Worm (Caenorhabditis elegans): Measurements from ENCODE around the gene ugt-54.

ugt-54 gene

DNA sequence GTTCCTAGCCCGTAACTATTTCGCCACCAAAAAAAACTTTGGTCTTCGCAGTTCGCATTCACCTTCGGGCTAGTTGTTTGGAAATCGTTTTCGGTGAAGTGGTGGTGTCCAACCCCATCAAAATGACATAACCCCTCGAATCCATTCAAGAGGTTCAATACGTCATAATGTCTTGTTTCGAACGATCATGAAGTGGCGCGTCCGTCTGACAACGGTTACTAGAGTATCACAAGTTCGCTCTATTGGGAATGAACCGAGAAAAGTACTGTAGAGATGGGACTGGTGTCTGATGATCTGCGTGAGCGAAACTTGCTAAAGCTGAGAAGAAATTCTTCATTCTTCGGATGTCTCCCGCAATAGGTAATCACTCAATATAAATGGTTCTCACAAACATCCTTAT, 33.8 kb upstream of the ugt-54 start, which contains the start of gene ZC168.2:
Gene ZC168.2, plus strand, starts transcription at position 301 of the 400 bp plus-strand sequence.
- TF ChIP-seq nhr-12 (tag; optimal IDR thresholded peaks at IDR 0.05) = no peak
- TF ChIP-seq ceh-82 (tag; optimal IDR thresholded peaks at IDR 0.05) = no peak
- no peak for TF ChIP-seq unc-55 (GFP tag; optimal IDR thresholded peaks at IDR 0.05)
- no peak for TF ChIP-seq ceh-16 (tag; optimal IDR thresholded peaks at IDR 0.05)
- no peak for TF ChIP-seq fos-1 (tag; optimal IDR thresholded peaks at IDR 0.05)
- TF ChIP-seq dmd-4 (tag; optimal IDR thresholded peaks at IDR 0.05) = no peak
- no peak for TF ChIP-seq sma-9 (GFP tag; optimal IDR thresholded peaks at IDR 0.05)
- TF ChIP-seq sma-9 (tag; optimal IDR thresholded peaks at IDR 0.05) = no peak
- TF ChIP-seq aly-2 (tag; optimal IDR thresholded peaks at IDR 0.05) = no peak
- no peak for TF ChIP-seq crh-2 (tag; optimal IDR thresholded peaks at IDR 0.05)

DNA sequence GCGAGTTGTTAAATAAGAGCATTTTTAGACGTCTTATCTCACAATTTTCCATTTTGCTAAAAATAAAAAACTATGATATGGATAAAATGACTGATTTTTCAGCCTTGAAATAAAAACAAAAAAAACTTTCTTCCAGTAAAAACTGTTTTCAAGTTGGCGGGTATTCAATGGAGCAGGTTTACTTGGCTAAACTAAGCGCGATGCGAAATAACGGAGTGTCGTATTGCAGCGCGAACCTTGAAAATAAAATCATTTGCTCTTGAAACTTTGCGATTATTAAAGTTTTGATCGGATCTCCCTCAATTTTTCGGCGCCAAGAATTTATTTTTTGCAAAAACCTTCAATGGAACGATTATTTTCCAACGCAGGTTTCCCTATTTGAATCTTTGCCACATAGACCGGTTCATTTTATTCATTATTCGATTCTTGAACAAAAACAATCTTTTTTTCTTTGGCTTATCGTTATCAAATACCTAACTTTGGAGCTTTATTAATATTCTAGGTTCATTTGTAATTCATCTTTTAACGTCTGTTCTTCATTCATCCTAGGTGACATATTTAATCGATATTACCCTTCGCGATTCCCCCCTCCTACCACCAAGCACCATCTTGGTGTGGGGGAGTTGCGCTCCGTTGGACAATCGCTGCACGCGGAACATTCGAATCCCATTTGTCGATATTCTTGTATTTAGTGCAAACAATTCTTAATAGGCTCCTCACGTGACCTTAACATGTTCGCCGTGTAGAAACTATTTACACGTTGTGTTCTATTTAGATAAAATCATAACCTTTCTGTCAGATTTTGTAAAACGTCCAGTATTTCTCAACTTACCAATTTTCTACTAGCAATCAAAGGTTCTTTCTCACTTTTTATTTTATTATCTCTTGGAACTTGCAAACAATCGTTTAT, 26.7 kb upstream of the ugt-54 start, which contains the start of the genes orc-5 and cyb-1:
Gene orc-5, minus strand, starts transcription at position 62 of the 910 bp plus-strand sequence.
Gene cyb-1, plus strand, starts transcription at position 690 of the 910 bp plus-strand sequence.
- TF ChIP-seq gmeb-1 (tag; optimal IDR thresholded peaks at IDR 0.05) (peak; percentile 98), ztf-1 (GFP tag; conservative IDR thresholded peaks at IDR 0.05) (no peak), ztf-4 (tag; optimal IDR thresholded peaks at IDR 0.05) (peak; percentile 42), lin-11 (tag; optimal IDR thresholded peaks at IDR 0.05) (peak; percentile 59), nhr-10 (tag; optimal IDR thresholded peaks at IDR 0.05) (no peak), skn-1 (tag; optimal IDR thresholded peaks at IDR 0.05) (no peak), C34F6.9 (tag; optimal IDR thresholded peaks at IDR 0.05) (peak; percentile 77), nhr-23 (tag; optimal IDR thresholded peaks at IDR 0.05) (no peak), mab-5 (tag; optimal IDR thresholded peaks at IDR 0.05) (peak; percentile 59), nhr-21 (tag; optimal IDR thresholded peaks at IDR 0.05) (peak; percentile 33), elt-1 (tag; optimal IDR thresholded peaks at IDR 0.05) (no peak), aly-2 (tag; optimal IDR thresholded peaks at IDR 0.05) (no peak), fos-1 (tag; optimal IDR thresholded peaks at IDR 0.05) (peak; percentile 5), nhr-25 (tag; optimal IDR thresholded peaks at IDR 0.05) (peak; percentile 67), blmp-1 (tag; optimal IDR thresholded peaks at IDR 0.05; ENCODE audit: insufficient read depth) (peak; percentile 9), R02D3.7 (tag; optimal IDR thresholded peaks at IDR 0.05) (no peak), lsy-2 (tag; optimal IDR thresholded peaks at IDR 0.05) (peak in 1 of 2 experiments; percentile 89), sma-9 (GFP tag; optimal IDR thresholded peaks at IDR 0.05) (peak; percentile 78), sma-9 (tag; optimal IDR thresholded peaks at IDR 0.05) (no peak), unc-39 (tag; optimal IDR thresholded peaks at IDR 0.05) (no peak), alr-1 (tag; optimal IDR thresholded peaks at IDR 0.05) (no peak), nhr-77 (tag; optimal IDR thresholded peaks at IDR 0.05) (no peak), mbf-1 (tag; optimal IDR thresholded peaks at IDR 0.05) (no peak), nhr-129 (tag; optimal IDR thresholded peaks at IDR 0.05) (peak; percentile 81), ceh-82 (tag; optimal IDR thresholded peaks at IDR 0.05) (peak; percentile 14), crh-2 (tag; optimal IDR thresholded peaks at IDR 0.05) (peak; percentile 88), mdl-1 (tag; optimal IDR thresholded peaks at IDR 0.05) (peak in 1 of 2 experiments; percentile 19), snpc-4 (tag; optimal IDR thresholded peaks at IDR 0.05) (peak; percentile 31), nhr-6 (tag; optimal IDR thresholded peaks at IDR 0.05) (peak; percentile 72), lin-13 (GFP tag; optimal IDR thresholded peaks at IDR 0.05) (no peak), unc-55 (GFP tag; optimal IDR thresholded peaks at IDR 0.05) (peak; percentile 93), ztf-11 (tag; optimal IDR thresholded peaks at IDR 0.05) (no peak), sem-4 (tag; optimal IDR thresholded peaks at IDR 0.05) (peak; percentile 25), nhr-12 (tag; optimal IDR thresholded peaks at IDR 0.05) (no peak), F13H6.1 (tag; optimal IDR thresholded peaks at IDR 0.05) (no peak), lin-39 (tag; optimal IDR thresholded peaks at IDR 0.05) (no peak), sma-3 (GFP tag; optimal IDR thresholded peaks at IDR 0.05) (peak; percentile 42)

DNA sequence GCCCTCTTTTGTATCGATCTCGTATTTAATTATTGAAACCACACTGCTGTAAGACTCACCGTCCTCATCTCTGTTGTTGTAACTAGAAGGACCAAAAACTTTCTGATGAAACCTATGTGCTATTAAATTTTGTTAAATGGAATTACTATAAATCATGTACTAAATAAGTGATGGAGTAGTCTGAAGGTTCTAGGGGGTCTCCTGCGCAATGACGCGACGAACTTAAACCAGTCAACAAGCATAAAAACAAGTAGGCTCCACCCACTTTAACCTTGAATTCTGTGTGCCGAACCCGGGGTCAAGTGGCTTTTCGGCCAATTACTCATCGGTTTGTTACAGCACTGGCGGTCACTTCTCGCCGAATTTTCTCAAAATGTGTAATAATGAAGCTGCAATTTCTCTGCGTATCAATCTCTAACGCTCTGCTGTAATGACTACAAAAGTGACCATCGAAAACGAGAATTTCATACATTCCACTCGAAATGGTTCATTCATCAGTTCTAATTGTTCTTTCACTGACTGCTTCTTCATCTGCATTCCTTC, 24.4 kb upstream of the ugt-54 start, which contains the start of gene grl-21:
Gene grl-21, plus strand, starts transcription at position 464 of the 543 bp plus-strand sequence.
- peak; percentile 76 for TF ChIP-seq nhr-25 (tag; optimal IDR thresholded peaks at IDR 0.05)
- no peak for TF ChIP-seq elt-3 (tag; optimal IDR thresholded peaks at IDR 0.05)
